Worm (Caenorhabditis elegans): ENCODE measurements around the gene Y38H6A.3.

DNA sequence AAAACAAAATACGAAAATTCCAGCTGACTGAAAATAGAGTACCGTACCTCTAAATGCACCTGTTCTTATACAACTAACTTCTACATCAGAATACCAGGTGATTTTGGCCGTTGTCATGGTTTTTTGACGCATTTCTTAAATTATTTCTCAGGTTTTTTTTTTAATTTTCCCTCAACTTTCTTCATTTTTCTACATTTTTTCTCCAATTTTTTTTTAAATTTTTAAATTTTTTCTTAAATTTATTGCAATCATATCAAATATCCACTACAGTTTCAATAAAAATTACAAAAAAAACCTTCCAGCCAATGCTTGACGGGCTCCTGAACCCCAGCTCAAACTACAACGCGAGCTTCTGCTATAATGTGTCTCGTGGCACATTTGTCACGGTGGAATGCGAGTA is 6.2 kb downstream of the Y38H6A.3 start, which contains the start of gene K02E2.1:
- TF ChIP-seq rpc-1 (optimal IDR thresholded peaks at IDR 0.05) = no peak
- no peak for TF ChIP-seq rpc-1 (tag; optimal IDR thresholded peaks at IDR 0.05)
- no peak for TF ChIP-seq unc-62 (GFP tag; optimal IDR thresholded peaks at IDR 0.05)
- TF ChIP-seq unc-130 (GFP tag; optimal IDR thresholded peaks at IDR 0.05) = no peak
- TF ChIP-seq K12H6.12 (tag; optimal IDR thresholded peaks at IDR 0.05) = no peak
- no peak for TF ChIP-seq sea-2 (GFP tag; IDR thresholded peaks at IDR 0.05)
- no peak for TF ChIP-seq mxl-1 (tag; optimal IDR thresholded peaks at IDR 0.05)
- no peak for TF ChIP-seq lin-40 (tag; optimal IDR thresholded peaks at IDR 0.05)
- TF ChIP-seq ceh-91 (GFP tag; IDR thresholded peaks at IDR 0.05) = no peak
- no peak for TF ChIP-seq ztf-26 (tag; optimal IDR thresholded peaks at IDR 0.05)
- TF ChIP-seq dpl-1 (GFP tag; optimal IDR thresholded peaks at IDR 0.05) = no peak
- no peak for TF ChIP-seq athp-1 (tag; optimal IDR thresholded peaks at IDR 0.05)
- TF ChIP-seq Y56A3A.18 (GFP tag; IDR thresholded peaks at IDR 0.05) = no peak
- no peak for TF ChIP-seq F52B5.7 (tag; optimal IDR thresholded peaks at IDR 0.05)
- TF ChIP-seq K11D2.4 (GFP tag; IDR thresholded peaks at IDR 0.05) = no peak

Measured in whole organism, young adult.